Worm (Caenorhabditis elegans) whole organism, early embryonic: ENCODE measurements around the gene lgg-1.

Experiments
- B0310.2 ChIP-seq: sonication (generic microtip); optimal IDR thresholded peaks from 2 replicates; lab custom pipeline; 2016; ENCODE audit warnings: mild to moderate bottlenecking, missing genetic modification characterization, missing compliant biosample characterization
- F13C5.2 ChIP-seq: sonication (generic microtip); optimal IDR thresholded peaks from 2 replicates; lab custom pipeline; 2017; ENCODE audit warnings: mild to moderate bottlenecking, missing genetic modification characterization, inconsistent platforms, missing compliant biosample characterization
- aly-1 ChIP-seq: sonication (generic microtip); optimal IDR thresholded peaks from 2 replicates; lab custom pipeline; 2016; ENCODE audit warnings: missing genetic modification characterization, missing compliant biosample characterization
- ama-1 ChIP-seq: fragments of 150-350 bp; optimal IDR thresholded peaks from 2 replicates; lab custom pipeline; 2014
- ceh-13 ChIP-seq: fragments of 200-800 bp; sonication (Bioruptor generic); optimal IDR thresholded peaks from 2 replicates; lab custom pipeline; 2018; ENCODE audit warnings: mild to moderate bottlenecking, missing genetic modification characterization, missing compliant biosample characterization
- ceh-36 ChIP-seq: sonication (generic microtip); optimal IDR thresholded peaks from 2 replicates; lab custom pipeline; 2016; ENCODE audit warnings: missing genetic modification characterization, inconsistent platforms, missing compliant biosample characterization
- ets-7 ChIP-seq: sonication (generic microtip); optimal IDR thresholded peaks from 2 replicates; lab custom pipeline; 2016; ENCODE audit warnings: missing genotype, missing genetic modification characterization, missing compliant biosample characterization
- flt-1 ChIP-seq: fragments of 200-800 bp; sonication (Bioruptor generic); IDR thresholded peaks from 2 replicates; pipeline ENCODE4 v1.3.6; 2022; ENCODE audit warnings: missing genetic modification characterization, missing compliant biosample characterization
- hmbx-1 ChIP-seq: sonication (generic microtip); optimal IDR thresholded peaks from 2 replicates; lab custom pipeline; 2016; ENCODE audit warnings: mild to moderate bottlenecking, missing genetic modification characterization, missing compliant biosample characterization
- hmg-4 ChIP-seq: fragments of 200-800 bp; sonication (Bioruptor generic); optimal IDR thresholded peaks from 2 replicates; lab custom pipeline; 2018; ENCODE audit warnings: mild to moderate bottlenecking, missing genetic modification characterization, missing compliant biosample characterization
- hnd-1 ChIP-seq: sonication (generic microtip); optimal IDR thresholded peaks from 2 replicates; lab custom pipeline; 2016; ENCODE audit warnings: missing genetic modification characterization, missing compliant biosample characterization
- pes-1 ChIP-seq: fragments of 200-800 bp; sonication (Bioruptor generic); IDR thresholded peaks from 2 replicates; pipeline ENCODE4 v1.3.6; 2022; ENCODE audit warnings: missing genetic modification reagents, missing genetic modification characterization, missing compliant biosample characterization
- scrt-1 ChIP-seq: fragments of 200-800 bp; sonication (Bioruptor generic); IDR thresholded peaks from 2 replicates; pipeline ENCODE4 v1.3.6; 2022; ENCODE audit warnings: missing genetic modification characterization, missing compliant biosample characterization
- sea-1 ChIP-seq: fragments of 200-800 bp; sonication (Bioruptor generic); conservative IDR thresholded peaks from 2 replicates; pipeline ENCODE4 v1.3.6; 2022; ENCODE audit warnings: missing genetic modification characterization, missing compliant biosample characterization
- tbx-11 ChIP-seq: fragments of 200-800 bp; sonication (Bioruptor generic); IDR thresholded peaks from 2 replicates; pipeline ENCODE4 v1.3.6; 2022; ENCODE audit warnings: missing genetic modification characterization, missing compliant biosample characterization
- tbx-37 ChIP-seq: fragments of 200-800 bp; sonication (Bioruptor generic); conservative IDR thresholded peaks from 2 replicates; pipeline ENCODE4 v1.3.6; 2022; ENCODE audit warnings: missing genetic modification reagents, missing genetic modification characterization, missing compliant biosample characterization
- tra-4 ChIP-seq: sonication (generic microtip); optimal IDR thresholded peaks from 2 replicates; lab custom pipeline; 2017; ENCODE audit warnings: missing genetic modification characterization, missing compliant biosample characterization

lgg-1 gene

ce11 chrII:6306125-6306524 is 41.4 kb downstream of the lgg-1 start, which contains the start of gene C29F5.8:
C29F5.8 (plus strand) TSS chrII:6306425.
- TF ChIP-seq B0310.2 (tag; lab: Kevin White, UChicago) (no peak), scrt-1 (GFP tag; lab: Robert Waterston, UW) (no peak), hnd-1 (tag; lab: Kevin White, UChicago) (no peak), tra-4 (no peak), hmbx-1 (tag; lab: Kevin White, UChicago) (no peak), ama-1 (lab: Kevin White, UChicago) (no peak), aly-1 (tag; lab: Kevin White, UChicago) (no peak), hmg-4 (GFP tag; lab: Kevin White, UChicago) (no peak), ets-7 (tag; lab: Kevin White, UChicago) (no peak), tbx-11 (GFP tag; lab: Robert Waterston, UW) (no peak), ceh-13 (no peak), F13C5.2 (tag; lab: Kevin White, UChicago) (no peak), flt-1 (GFP tag; lab: Robert Waterston, UW) (no peak)

- TF ChIP-seq sea-1 (no peak), tra-4 (no peak), ceh-13 (no peak), pes-1 (GFP tag; lab: Robert Waterston, UW) (no peak), aly-1 (tag; lab: Kevin White, UChicago) (no peak), B0310.2 (tag; lab: Kevin White, UChicago) (no peak), tbx-37 (GFP tag; lab: Robert Waterston, UW) (no peak), F13C5.2 (tag; lab: Kevin White, UChicago) (no peak), ama-1 (lab: Kevin White, UChicago) (no peak), scrt-1 (GFP tag; lab: Robert Waterston, UW) (no peak), hnd-1 (tag; lab: Kevin White, UChicago) (no peak), ets-7 (tag; lab: Kevin White, UChicago) (no peak), ceh-36 (tag; lab: Kevin White, UChicago) (no peak), flt-1 (GFP tag; lab: Robert Waterston, UW) (no peak), tbx-11 (GFP tag; lab: Robert Waterston, UW) (no peak), hmbx-1 (tag; lab: Kevin White, UChicago) (no peak), hmg-4 (GFP tag; lab: Kevin White, UChicago) (no peak)
Observed at ce11 chrII:6303209-6303740, 44.2 kb downstream of the lgg-1 start, which contains the start of gene C29F5.1. C29F5.1 (plus strand) TSS chrII:6303525.
